Fruit fly (Drosophila melanogaster) whole organism, prepupa: ENCODE measurements around the gene RpL34a.

Source experiments
- Blimp-1 ChIP-seq: fragments of 200-800 bp; sonication (Bioruptor generic); optimal IDR thresholded peaks from 3 replicates; lab custom pipeline; 2017; ENCODE audit warnings: missing biosample characterization, missing genetic modification characterization, mild to moderate bottlenecking, moderate library complexity, missing genetic modification reagents
- CG10631 ChIP-seq: fragments of 200-800 bp; sonication (Bioruptor generic); optimal IDR thresholded peaks from 2 replicates; lab custom pipeline; 2016; ENCODE audit warnings: missing biosample characterization, missing genetic modification characterization
- CG11294 ChIP-seq: fragments of 200-800 bp; sonication (Bioruptor generic); IDR thresholded peaks from 2 replicates; pipeline ENCODE4 v1.3.6; 2022; ENCODE audit warnings: missing biosample characterization, missing genetic modification characterization
- CG11762 ChIP-seq: fragments of 200-800 bp; sonication (Bioruptor generic); optimal IDR thresholded peaks from 3 replicates; lab custom pipeline; 2016; ENCODE audit warnings: missing biosample characterization, missing genetic modification characterization; ENCODE audit not compliant: insufficient read depth
- CG11902 ChIP-seq: fragments of 200-800 bp; sonication (Bioruptor generic); optimal IDR thresholded peaks from 3 replicates; lab custom pipeline; 2016; ENCODE audit warnings: missing biosample characterization, missing genetic modification characterization
- CG1621 ChIP-seq: fragments of 200-800 bp; sonication (Bioruptor generic); optimal IDR thresholded peaks from 3 replicates; lab custom pipeline; 2018; ENCODE audit warnings: missing biosample characterization, mild to moderate bottlenecking, missing genetic modification characterization
- CG3032 ChIP-seq: fragments of 200-800 bp; optimal IDR thresholded peaks from 2 replicates; lab custom pipeline; 2019; ENCODE audit warnings: missing biosample characterization, mild to moderate bottlenecking, missing genetic modification characterization, moderate library complexity
- CG31627 ChIP-seq: fragments of 200-800 bp; sonication (Bioruptor generic); optimal IDR thresholded peaks from 3 replicates; lab custom pipeline; 2016; ENCODE audit warnings: missing biosample characterization, missing genetic modification characterization
- CG32006 ChIP-seq: fragments of 200-800 bp; sonication (Bioruptor generic); optimal IDR thresholded peaks from 3 replicates; lab custom pipeline; 2017; ENCODE audit warnings: missing biosample characterization, mild to moderate bottlenecking, missing genetic modification characterization
- CG34406 ChIP-seq: fragments of 200-800 bp; sonication (Bioruptor generic); optimal IDR thresholded peaks from 3 replicates; lab custom pipeline; 2016; ENCODE audit warnings: missing biosample characterization, missing genetic modification characterization
- CG3919 ChIP-seq: fragments of 200-800 bp; sonication (Bioruptor generic); optimal IDR thresholded peaks from 3 replicates; lab custom pipeline; 2016; ENCODE audit warnings: missing biosample characterization, missing genetic modification characterization
- CG6163 ChIP-seq: fragments of 200-800 bp; sonication (Bioruptor generic); IDR thresholded peaks from 3 replicates; pipeline ENCODE4 v1.3.6; 2022; ENCODE audit warnings: missing biosample characterization, missing genetic modification characterization
- CG6276 ChIP-seq: fragments of 200-800 bp; sonication (Bioruptor generic); optimal IDR thresholded peaks from 2 replicates; lab custom pipeline; 2017; ENCODE audit warnings: missing biosample characterization, mild to moderate bottlenecking, missing genetic modification characterization
- CG6792 ChIP-seq: fragments of 200-800 bp; sonication (Bioruptor generic); optimal IDR thresholded peaks from 3 replicates; lab custom pipeline; 2016; ENCODE audit warnings: missing biosample characterization, missing genetic modification characterization
- CG6854 ChIP-seq: fragments of 200-800 bp; sonication (Bioruptor generic); optimal IDR thresholded peaks from 2 replicates; lab custom pipeline; 2017; ENCODE audit warnings: missing biosample characterization, mild to moderate bottlenecking, missing genetic modification characterization
- CG7368 ChIP-seq: fragments of 200-800 bp; sonication (Bioruptor generic); optimal IDR thresholded peaks from 3 replicates; lab custom pipeline; 2016; ENCODE audit warnings: missing biosample characterization, missing genetic modification characterization
- CG8119 ChIP-seq: fragments of 200-800 bp; sonication (Bioruptor generic); IDR thresholded peaks from 3 replicates; pipeline ENCODE4 v1.3.6; 2022; ENCODE audit warnings: missing biosample characterization, missing genetic modification characterization
- CG8319 ChIP-seq: fragments of 200-800 bp; sonication (Bioruptor generic); optimal IDR thresholded peaks from 3 replicates; lab custom pipeline; 2016; ENCODE audit warnings: missing biosample characterization, missing genetic modification characterization
- CG8632 ChIP-seq: fragments of 200-800 bp; sonication (Bioruptor generic); optimal IDR thresholded peaks from 3 replicates; lab custom pipeline; 2016; ENCODE audit warnings: missing biosample characterization, missing genetic modification characterization
- CG9139 ChIP-seq: fragments of 200-800 bp; sonication (Bioruptor generic); optimal IDR thresholded peaks from 3 replicates; lab custom pipeline; 2017; ENCODE audit warnings: missing biosample characterization, mild to moderate bottlenecking, missing genetic modification characterization
- Eip75B ChIP-seq: fragments of 200-800 bp; sonication (Bioruptor generic); optimal IDR thresholded peaks from 3 replicates; lab custom pipeline; 2016; ENCODE audit warnings: missing biosample characterization, missing genetic modification characterization
- Ets96B ChIP-seq: fragments of 200-800 bp; optimal IDR thresholded peaks from 2 replicates; lab custom pipeline; 2019; ENCODE audit warnings: missing biosample characterization, mild to moderate bottlenecking, missing genetic modification characterization, moderate library complexity
- Gug ChIP-seq: fragments of 200-800 bp; sonication (Bioruptor generic); IDR thresholded peaks from 2 replicates; pipeline ENCODE4 v1.3.6; 2022; ENCODE audit warnings: missing biosample characterization, missing genetic modification characterization
- Hr38 ChIP-seq: sonication (Bioruptor generic); optimal IDR thresholded peaks from 2 replicates; lab custom pipeline; 2016; ENCODE audit warnings: missing biosample characterization, missing genetic modification characterization
- Hr39 ChIP-seq: fragments of 200-800 bp; sonication (Bioruptor generic); optimal IDR thresholded peaks from 2 replicates; lab custom pipeline; 2016; ENCODE audit warnings: missing biosample characterization, missing genetic modification characterization
- Hr4 ChIP-seq: fragments of 200-800 bp; sonication (Bioruptor generic); optimal IDR thresholded peaks from 3 replicates; lab custom pipeline; 2016; ENCODE audit warnings: missing biosample characterization, missing genetic modification characterization
- Lpt ChIP-seq: fragments of 200-800 bp; sonication (Bioruptor generic); optimal IDR thresholded peaks from 3 replicates; lab custom pipeline; 2016; ENCODE audit warnings: missing biosample characterization, missing genetic modification characterization
- Met ChIP-seq: fragments of 200-800 bp; sonication (Bioruptor generic); optimal IDR thresholded peaks from 3 replicates; lab custom pipeline; 2016; ENCODE audit warnings: missing biosample characterization, missing genetic modification characterization
- OdsH ChIP-seq: fragments of 200-800 bp; sonication (Bioruptor generic); optimal IDR thresholded peaks from 3 replicates; lab custom pipeline; 2016; ENCODE audit warnings: missing biosample characterization, missing genetic modification characterization
- Smox ChIP-seq: fragments of 200-800 bp; sonication (Bioruptor generic); optimal IDR thresholded peaks from 3 replicates; lab custom pipeline; 2016; ENCODE audit warnings: missing biosample characterization, missing genetic modification characterization
- Sox102F ChIP-seq: fragments of 200-800 bp; sonication (Bioruptor generic); optimal IDR thresholded peaks from 2 replicates; lab custom pipeline; 2016; ENCODE audit warnings: missing biosample characterization, mild to moderate bottlenecking, missing genetic modification characterization
- Sox14 ChIP-seq: fragments of 200-800 bp; sonication (Bioruptor generic); optimal IDR thresholded peaks from 3 replicates; lab custom pipeline; 2016; ENCODE audit warnings: missing biosample characterization, missing genetic modification characterization
- Sox15 ChIP-seq: fragments of 200-800 bp; sonication (Bioruptor generic); optimal IDR thresholded peaks from 3 replicates; lab custom pipeline; 2016; ENCODE audit warnings: missing biosample characterization, missing genetic modification characterization
- achi ChIP-seq: fragments of 200-800 bp; sonication (Bioruptor generic); optimal IDR thresholded peaks from 3 replicates; lab custom pipeline; 2016; ENCODE audit warnings: missing biosample characterization, missing genetic modification characterization
- acj6 ChIP-seq: fragments of 200-800 bp; sonication (Bioruptor generic); optimal IDR thresholded peaks from 3 replicates; lab custom pipeline; 2016; ENCODE audit warnings: missing biosample characterization, missing genetic modification characterization
- cyc ChIP-seq: fragments of 200-800 bp; sonication (Bioruptor generic); optimal IDR thresholded peaks from 3 replicates; lab custom pipeline; 2016; ENCODE audit warnings: missing biosample characterization, missing genetic modification characterization
- dac ChIP-seq: fragments of 200-800 bp; sonication (Bioruptor generic); optimal IDR thresholded peaks from 2 replicates; lab custom pipeline; 2017; ENCODE audit warnings: missing biosample characterization, mild to moderate bottlenecking, missing genetic modification characterization
- eg ChIP-seq: fragments of 200-800 bp; sonication (Bioruptor generic); IDR thresholded peaks from 3 replicates; pipeline ENCODE4 v1.3.6; 2022; ENCODE audit warnings: missing biosample characterization, missing genetic modification characterization
- esn ChIP-seq: fragments of 200-800 bp; sonication (Bioruptor generic); optimal IDR thresholded peaks from 2 replicates; lab custom pipeline; 2016; ENCODE audit warnings: missing biosample characterization, mild to moderate bottlenecking, missing genetic modification characterization, moderate library complexity
- fd59A ChIP-seq: fragments of 200-800 bp; sonication (Bioruptor generic); optimal IDR thresholded peaks from 2 replicates; lab custom pipeline; 2017; ENCODE audit warnings: missing biosample characterization, mild to moderate bottlenecking, missing genetic modification characterization, missing genetic modification reagents
- fd85E ChIP-seq: fragments of 200-800 bp; sonication (Bioruptor generic); optimal IDR thresholded peaks from 3 replicates; lab custom pipeline; 2016; ENCODE audit warnings: missing biosample characterization, missing genetic modification characterization
- lz ChIP-seq: fragments of 200-800 bp; sonication (Bioruptor generic); optimal IDR thresholded peaks from 3 replicates; lab custom pipeline; 2016; ENCODE audit warnings: missing biosample characterization, missing genetic modification characterization
- net ChIP-seq: fragments of 200-800 bp; sonication (Bioruptor generic); optimal IDR thresholded peaks from 3 replicates; lab custom pipeline; 2016; ENCODE audit warnings: missing biosample characterization, missing genetic modification characterization
- salr ChIP-seq, 2 experiments: fragments of 200-800 bp; sonication (Bioruptor generic); optimal IDR thresholded peaks; 3 replicates each; lab custom pipeline; 2016 to 2018; ENCODE audit warnings: missing biosample characterization in 2 of 2, missing genetic modification characterization in 2 of 2, mild to moderate bottlenecking in 1 of 2
- spab ChIP-seq: fragments of 200-800 bp; sonication (Bioruptor generic); optimal IDR thresholded peaks from 2 replicates; lab custom pipeline; 2017; ENCODE audit warnings: missing biosample characterization, mild to moderate bottlenecking, missing genetic modification characterization, missing genetic modification reagents
- svp ChIP-seq: fragments of 200-800 bp; sonication (Bioruptor generic); peaks from one replicate; lab custom pipeline; 2016; ENCODE audit warnings: missing biosample characterization, missing genetic modification characterization
- topi ChIP-seq: fragments of 200-800 bp; sonication (Bioruptor generic); optimal IDR thresholded peaks from 3 replicates; lab custom pipeline; 2016; ENCODE audit warnings: missing biosample characterization, missing genetic modification characterization
- vri ChIP-seq: fragments of 200-800 bp; sonication (Bioruptor generic); optimal IDR thresholded peaks from 3 replicates; lab custom pipeline; 2016; ENCODE audit warnings: missing biosample characterization, mild to moderate bottlenecking, missing genetic modification characterization

RpL34a gene

DNA sequence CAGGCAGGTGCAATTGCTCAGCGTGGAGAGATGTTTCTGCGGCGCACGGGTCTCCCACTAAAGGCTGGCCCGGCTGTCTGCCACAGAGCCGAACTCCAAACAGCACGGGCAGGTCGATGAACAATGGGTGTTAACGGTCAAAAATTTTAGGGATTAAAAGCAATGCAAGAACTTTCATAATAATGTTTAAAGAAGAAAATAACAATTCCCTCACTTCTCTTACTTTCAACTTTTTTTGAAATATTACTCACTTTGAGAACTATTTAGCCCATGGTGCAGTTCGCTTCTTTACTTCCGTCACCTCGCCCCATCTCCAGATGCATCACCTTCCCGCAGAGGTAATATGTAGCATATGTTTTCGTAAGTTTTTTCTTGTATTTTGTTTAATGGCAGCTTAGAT lies 13.4 kb upstream of the RpL34a start (continued):
- TF ChIP-seq CG6792 (GFP tag; lab: Kevin White, UChicago) = peak; percentile 86
- peak; percentile 70 for TF ChIP-seq CG6276 (GFP tag; lab: Kevin White, UChicago)
- peak; percentile 77 for TF ChIP-seq Ets96B
- no peak for TF ChIP-seq Hr38 (GFP tag; lab: Kevin White, UChicago)
- TF ChIP-seq OdsH (GFP tag; lab: Kevin White, UChicago) = peak; percentile 81
- TF ChIP-seq Blimp-1 (GFP tag; lab: Kevin White, UChicago) = peak; percentile 31
- peak; percentile 75 for TF ChIP-seq Sox102F (GFP tag; lab: Kevin White, UChicago)
- peak; percentile 13 for TF ChIP-seq CG6854 (GFP tag; lab: Kevin White, UChicago)
- peak; percentile 70 for TF ChIP-seq Hr39 (GFP tag; lab: Kevin White, UChicago)
- peak; percentile 31 for TF ChIP-seq fd85E (GFP tag; lab: Kevin White, UChicago)
- peak; percentile 53 for TF ChIP-seq Sox15 (GFP tag; lab: Kevin White, UChicago)
- TF ChIP-seq CG8119 (GFP tag; lab: Robert Waterston, UW) = peak; percentile 88
- peak; percentile 90 for TF ChIP-seq eg (GFP tag; lab: Robert Waterston, UW)
- peak; percentile 69 for TF ChIP-seq fd59A (GFP tag; lab: Kevin White, UChicago)
- TF ChIP-seq salr (GFP tag; optimal IDR thresholded peaks at IDR 0.05; lab: Kevin White, UChicago) = peak; percentile 20 to 72
- TF ChIP-seq CG11762 (GFP tag; lab: Kevin White, UChicago) = peak; percentile 65
- TF ChIP-seq CG3919 = peak; percentile 85
- peak; percentile 66 for TF ChIP-seq CG7368 (GFP tag; lab: Kevin White, UChicago)
- peak; percentile 76 for TF ChIP-seq Gug
- TF ChIP-seq, all 60 proteins: peak for 57

DNA sequence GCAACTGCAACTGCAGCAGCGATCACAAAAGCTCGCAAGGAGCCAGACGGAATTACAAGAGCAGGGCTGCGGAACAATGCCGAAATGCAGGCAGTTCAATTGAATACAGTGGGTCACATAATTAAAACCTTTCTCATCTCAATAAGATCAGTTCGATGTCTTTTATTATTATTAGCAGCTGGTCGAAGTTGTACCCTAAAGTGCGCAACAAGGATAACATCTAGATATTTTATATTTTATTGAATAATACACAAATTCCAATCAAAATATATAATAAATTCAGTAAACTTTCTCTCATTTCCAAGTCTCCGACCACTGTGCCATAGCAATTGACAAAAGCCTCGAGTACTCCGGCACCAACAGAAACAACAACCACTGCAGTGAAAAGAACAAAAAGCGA lies 9.1 kb upstream of the RpL34a start:
- TF ChIP-seq achi (GFP tag; lab: Kevin White, UChicago) = peak; percentile 59
- TF ChIP-seq vri = peak; percentile 20
- TF ChIP-seq CG6163 (GFP tag; lab: Robert Waterston, UW) = no peak
- peak; percentile 52 for TF ChIP-seq lz (GFP tag; lab: Kevin White, UChicago)
- no peak for TF ChIP-seq CG11902
- TF ChIP-seq CG8319 = no peak
- TF ChIP-seq spab (GFP tag; lab: Kevin White, UChicago) = peak; percentile 12
- peak; percentile 42 for TF ChIP-seq CG32006 (GFP tag; lab: Kevin White, UChicago)
- peak; percentile 10 for TF ChIP-seq CG3032 (tag; lab: Kevin White, UChicago)
- peak; percentile 37 for TF ChIP-seq Ets96B
- TF ChIP-seq Smox (GFP tag; lab: Kevin White, UChicago) = peak; percentile 49
- TF ChIP-seq CG11762 (GFP tag; lab: Kevin White, UChicago) = peak; percentile 2
- peak; percentile 30 for TF ChIP-seq cyc (GFP tag; lab: Kevin White, UChicago)
- peak; percentile 76 for TF ChIP-seq svp (GFP tag; lab: Kevin White, UChicago)
- TF ChIP-seq CG10631 = peak; percentile 40
- TF ChIP-seq Gug = no peak
- peak; percentile 49 for TF ChIP-seq CG6792 (GFP tag; lab: Kevin White, UChicago)
- TF ChIP-seq Sox102F (GFP tag; lab: Kevin White, UChicago) = peak; percentile 56
- no peak for TF ChIP-seq Lpt (GFP tag; lab: Kevin White, UChicago)
- TF ChIP-seq fd59A (GFP tag; lab: Kevin White, UChicago) = no peak
- TF ChIP-seq CG1621 (tag; lab: Kevin White, UChicago) = no peak
- TF ChIP-seq dac (GFP tag; lab: Kevin White, UChicago) = no peak
- TF ChIP-seq CG8632 = peak; percentile 45
- TF ChIP-seq Eip75B = peak; percentile 46
- peak; percentile 31 for TF ChIP-seq acj6 (GFP tag; lab: Kevin White, UChicago)
- peak; percentile 25 for TF ChIP-seq net
- TF ChIP-seq fd85E (GFP tag; lab: Kevin White, UChicago) = no peak
- TF ChIP-seq CG9139 (GFP tag; lab: Kevin White, UChicago) = peak; percentile 14
- TF ChIP-seq Hr38 (GFP tag; lab: Kevin White, UChicago) = no peak
- peak; percentile 16 for TF ChIP-seq Sox14 (GFP tag; lab: Kevin White, UChicago)
- TF ChIP-seq salr (GFP tag; optimal IDR thresholded peaks at IDR 0.05; lab: Kevin White, UChicago) = peak in 1 of 2 experiments; percentile 13
- TF ChIP-seq topi (GFP tag; lab: Kevin White, UChicago) = peak; percentile 22
- peak; percentile 65 for TF ChIP-seq Met (GFP tag; lab: Kevin White, UChicago)
- TF ChIP-seq CG34406 (GFP tag; lab: Kevin White, UChicago) = peak; percentile 51
- no peak for TF ChIP-seq Sox15 (GFP tag; lab: Kevin White, UChicago)
- peak; percentile 54 for TF ChIP-seq OdsH (GFP tag; lab: Kevin White, UChicago)
- peak; percentile 34; the same call in 1 of the 3 replicates for TF ChIP-seq CG8119 (GFP tag; lab: Robert Waterston, UW)
- TF ChIP-seq CG31627 (GFP tag; lab: Kevin White, UChicago) = peak; percentile 14
- TF ChIP-seq CG11294 = no peak
- TF ChIP-seq Hr4 = peak; percentile 24
- peak; percentile 67 for TF ChIP-seq esn
